Worm (Caenorhabditis elegans) whole organism, L2 larva: Measurements from ENCODE around the gene mig-6.

ENCODE experiments used
- C34F6.9 ChIP-seq: fragments of 150-350 bp; optimal IDR thresholded peaks from 2 replicates; lab custom pipeline; 2014; ENCODE audit warnings: missing biosample characterization, missing genetic modification characterization
- R02D3.7 ChIP-seq: fragments of 150-350 bp; optimal IDR thresholded peaks from 2 replicates; lab custom pipeline; 2014; ENCODE audit warnings: missing biosample characterization, missing genetic modification characterization
- Y55F3AM.14 ChIP-seq: fragments of 200-800 bp; sonication (Bioruptor generic); optimal IDR thresholded peaks from 2 replicates; lab custom pipeline; 2018; ENCODE audit warnings: mild to moderate bottlenecking, missing genetic modification characterization, missing compliant biosample characterization
- ZK546.5 ChIP-seq: sonication (generic microtip); optimal IDR thresholded peaks from 2 replicates; lab custom pipeline; 2017; ENCODE audit warnings: missing biosample characterization, missing genetic modification characterization
- alr-1 ChIP-seq: fragments of 150-350 bp; optimal IDR thresholded peaks from 2 replicates; lab custom pipeline; 2014; ENCODE audit warnings: missing biosample characterization, missing genetic modification characterization
- aly-2 ChIP-seq: fragments of 150-350 bp; optimal IDR thresholded peaks from 2 replicates; lab custom pipeline; 2014; ENCODE audit warnings: missing biosample characterization, missing genetic modification characterization
- ama-1 ChIP-seq: fragments of 150-350 bp; optimal IDR thresholded peaks from 2 replicates; lab custom pipeline; 2018; ENCODE audit warnings: inconsistent platforms
- blmp-1 ChIP-seq: sonication (generic microtip); optimal IDR thresholded peaks from 2 replicates; lab custom pipeline; 2017; ENCODE audit warnings: missing genetic modification characterization, mild to moderate bottlenecking, missing compliant biosample characterization, antibody characterized with exemption, moderate library complexity; ENCODE audit not compliant: insufficient read depth
- ceh-82 ChIP-seq: fragments of 150-350 bp; optimal IDR thresholded peaks from 2 replicates; lab custom pipeline; 2014; ENCODE audit warnings: missing biosample characterization, missing genetic modification characterization
- crh-2 ChIP-seq: sonication (generic microtip); optimal IDR thresholded peaks from 2 replicates; lab custom pipeline; 2017; ENCODE audit warnings: missing biosample characterization, missing genetic modification characterization
- elt-1 ChIP-seq: fragments of 150-350 bp; optimal IDR thresholded peaks from 2 replicates; lab custom pipeline; 2014; ENCODE audit warnings: missing biosample characterization, missing genetic modification characterization
- elt-3 ChIP-seq: sonication (generic microtip); optimal IDR thresholded peaks from 2 replicates; lab custom pipeline; 2017; ENCODE audit warnings: missing biosample characterization, missing genetic modification characterization
- fos-1 ChIP-seq: fragments of 150-350 bp; optimal IDR thresholded peaks from 2 replicates; lab custom pipeline; 2014; ENCODE audit warnings: missing biosample characterization, missing genetic modification characterization
- gmeb-1 ChIP-seq: fragments of 150-350 bp; optimal IDR thresholded peaks from 2 replicates; lab custom pipeline; 2014; ENCODE audit warnings: missing biosample characterization, missing genetic modification characterization
- lin-13 ChIP-seq: fragments of 150-350 bp; optimal IDR thresholded peaks from 2 replicates; lab custom pipeline; 2014; ENCODE audit warnings: missing biosample characterization, missing genetic modification reagents, missing genetic modification characterization
- lin-39 ChIP-seq: fragments of 150-350 bp; optimal IDR thresholded peaks from 2 replicates; lab custom pipeline; 2014; ENCODE audit warnings: missing biosample characterization, missing genetic modification reagents, missing genetic modification characterization
- lsy-2 ChIP-seq, 2 experiments: fragments of 150-350 bp in 1 of 2; sonication (generic microtip) in 1 of 2; optimal IDR thresholded peaks; 2 replicates each; lab custom pipeline; 2014 to 2017; ENCODE audit warnings: missing biosample characterization in 2 of 2, missing genetic modification characterization in 2 of 2
- mab-5 ChIP-seq: fragments of 150-350 bp; optimal IDR thresholded peaks from 2 replicates; lab custom pipeline; 2014; ENCODE audit warnings: missing biosample characterization, missing genetic modification characterization
- mdl-1 ChIP-seq, 2 experiments: fragments of 150-350 bp in 1 of 2; sonication (generic microtip) in 1 of 2; optimal IDR thresholded peaks; 2 replicates each; lab custom pipeline; 2017; ENCODE audit warnings: missing biosample characterization in 2 of 2, missing genetic modification characterization in 2 of 2
- nhr-10 ChIP-seq: sonication (generic microtip); optimal IDR thresholded peaks from 2 replicates; lab custom pipeline; 2017; ENCODE audit warnings: missing biosample characterization, missing genetic modification characterization
- nhr-11 ChIP-seq: fragments of 150-350 bp; optimal IDR thresholded peaks from 2 replicates; lab custom pipeline; 2014; ENCODE audit warnings: missing biosample characterization, missing genetic modification characterization
- nhr-12 ChIP-seq: fragments of 150-350 bp; optimal IDR thresholded peaks from 2 replicates; lab custom pipeline; 2014; ENCODE audit warnings: missing biosample characterization, missing genetic modification characterization
- nhr-129 ChIP-seq: fragments of 150-350 bp; optimal IDR thresholded peaks from 2 replicates; lab custom pipeline; 2014; ENCODE audit warnings: missing biosample characterization, missing genetic modification characterization
- nhr-21 ChIP-seq: fragments of 150-350 bp; optimal IDR thresholded peaks from 2 replicates; lab custom pipeline; 2014; ENCODE audit warnings: missing biosample characterization, missing genetic modification characterization
- nhr-237 ChIP-seq: fragments of 150-350 bp; optimal IDR thresholded peaks from 2 replicates; lab custom pipeline; 2014; ENCODE audit warnings: missing biosample characterization, missing genetic modification characterization
- nhr-25 ChIP-seq: fragments of 150-350 bp; sonication (generic microtip); optimal IDR thresholded peaks from 3 replicates; lab custom pipeline; 2014; ENCODE audit warnings: missing biosample characterization, missing genetic modification characterization
- nhr-77 ChIP-seq: fragments of 150-350 bp; optimal IDR thresholded peaks from 2 replicates; lab custom pipeline; 2014; ENCODE audit warnings: missing biosample characterization, missing genetic modification characterization
- sem-4 ChIP-seq: fragments of 150-350 bp; optimal IDR thresholded peaks from 2 replicates; lab custom pipeline; 2014; ENCODE audit warnings: missing biosample characterization, missing genetic modification reagents, missing genetic modification characterization
- sma-3 ChIP-seq: sonication (generic microtip); optimal IDR thresholded peaks from 2 replicates; lab custom pipeline; 2016; ENCODE audit warnings: missing genetic modification reagents, missing genetic modification characterization, missing compliant biosample characterization
- snpc-4 ChIP-seq: fragments of 150-350 bp; optimal IDR thresholded peaks from 2 replicates; lab custom pipeline; 2014; ENCODE audit warnings: missing biosample characterization, missing genetic modification characterization
- unc-55 ChIP-seq: fragments of 150-350 bp; sonication (generic microtip); optimal IDR thresholded peaks from 3 replicates; lab custom pipeline; 2014; ENCODE audit warnings: missing biosample characterization, missing genetic modification reagents, missing genetic modification characterization
- unc-62 ChIP-seq: fragments of 150-350 bp; optimal IDR thresholded peaks from 2 replicates; lab custom pipeline; 2014; ENCODE audit warnings: missing biosample characterization, missing genetic modification reagents, missing genetic modification characterization
- zag-1 ChIP-seq: fragments of 150-350 bp; optimal IDR thresholded peaks from 2 replicates; lab custom pipeline; 2014; ENCODE audit warnings: missing biosample characterization, missing genetic modification characterization
- ztf-1 ChIP-seq: fragments of 200-800 bp; sonication (Bioruptor generic); conservative IDR thresholded peaks from 2 replicates; pipeline ENCODE4 v1.3.6; 2022; ENCODE audit warnings: missing genetic modification characterization, missing compliant biosample characterization
- ztf-11 ChIP-seq: sonication (generic microtip); optimal IDR thresholded peaks from 2 replicates; lab custom pipeline; 2017; ENCODE audit warnings: missing biosample characterization, missing genetic modification characterization
- ztf-4 ChIP-seq: fragments of 150-350 bp; optimal IDR thresholded peaks from 2 replicates; lab custom pipeline; 2014; ENCODE audit warnings: missing biosample characterization, missing genetic modification characterization

Gene mig-6

ce11 chrV:7875456-7875855 lies 48.4 kb downstream of the mig-6 start, which contains the start of gene F40A3.4:
Gene F40A3.4, plus strand, starts transcription at chrV:7875756.
- no peak for TF ChIP-seq nhr-21
- no peak for TF ChIP-seq ztf-1 (GFP tag; lab: Robert Waterston, UW)
- TF ChIP-seq nhr-25 (tag; lab: Kevin White, UChicago), result no peak
- no peak for TF ChIP-seq R02D3.7 (tag; lab: Kevin White, UChicago)
- TF ChIP-seq ceh-82, result no peak
- no peak for TF ChIP-seq Y55F3AM.14 (GFP tag; lab: Kevin White, UChicago)
- no peak for TF ChIP-seq blmp-1
- TF ChIP-seq nhr-10, result no peak
- TF ChIP-seq nhr-77 (tag; lab: Kevin White, UChicago), result no peak
- no peak for TF ChIP-seq fos-1 (tag; lab: Kevin White, UChicago)
- TF ChIP-seq ztf-11, result no peak
- TF ChIP-seq sem-4 (tag; lab: Kevin White, UChicago), result no peak

- no peak for TF ChIP-seq Y55F3AM.14 (GFP tag; lab: Kevin White, UChicago)
- TF ChIP-seq nhr-21, result no peak
- no peak for TF ChIP-seq snpc-4 (tag; lab: Kevin White, UChicago)
- TF ChIP-seq nhr-129, result peak; percentile 1
- TF ChIP-seq ztf-4, result no peak
- TF ChIP-seq mdl-1 (tag; optimal IDR thresholded peaks at IDR 0.05; lab: Kevin White, UChicago), result no peak
- no peak for TF ChIP-seq lin-13
- TF ChIP-seq unc-55, result peak; percentile 2
- no peak for TF ChIP-seq ama-1 (lab: Kevin White, UChicago)
- TF ChIP-seq lin-39 (tag; lab: Kevin White, UChicago), result no peak
- no peak for TF ChIP-seq crh-2 (tag; lab: Kevin White, UChicago)
- TF ChIP-seq lsy-2 (tag; optimal IDR thresholded peaks at IDR 0.05; lab: Kevin White, UChicago), result peak in 1 of 2 experiments; percentile 12
- TF ChIP-seq nhr-10, result no peak
- TF ChIP-seq elt-3, result no peak
These were observed 50.0 kb downstream of the mig-6 start, which contains the start of gene F40A3.3 for ce11 chrV:7876881-7877475. Gene F40A3.3, plus strand, starts transcription at chrV:7877444.

- TF ChIP-seq nhr-129, result peak; percentile 3
- TF ChIP-seq ZK546.5 (tag; lab: Kevin White, UChicago), result no peak
- TF ChIP-seq nhr-237 (tag; lab: Kevin White, UChicago), result no peak
- no peak for TF ChIP-seq aly-2 (tag; lab: Kevin White, UChicago)
- no peak for TF ChIP-seq sma-3 (GFP tag; lab: Kevin White, UChicago)
- no peak for TF ChIP-seq R02D3.7 (tag; lab: Kevin White, UChicago)
- no peak for TF ChIP-seq snpc-4 (tag; lab: Kevin White, UChicago)
- peak; percentile 16 for TF ChIP-seq gmeb-1 (tag; lab: Kevin White, UChicago)
These were observed 51.5 kb downstream of the mig-6 start, which contains the start of gene F40A3.2 for ce11 chrV:7878411-7878964. Gene F40A3.2, plus strand, starts transcription at chrV:7878914.

- TF ChIP-seq sem-4 (tag; lab: Kevin White, UChicago) (peak; percentile 3), nhr-129 (peak; percentile 19), C34F6.9 (peak; percentile 21), crh-2 (tag; lab: Kevin White, UChicago) (no peak), lin-39 (tag; lab: Kevin White, UChicago) (no peak)
These were observed 57.4 kb downstream of the mig-6 start for ce11 chrV:7884441-7884840.

ce11 chrV:7888036-7888435 lies 61.0 kb downstream of the mig-6 start:
- TF ChIP-seq fos-1 (tag; lab: Kevin White, UChicago), result peak; percentile 50
- no peak for TF ChIP-seq snpc-4 (tag; lab: Kevin White, UChicago)

ce11 chrV:7891230-7891629 lies 64.2 kb downstream of the mig-6 start, which contains the start of gene F40A3.1:
Gene F40A3.1, plus strand, starts transcription at chrV:7891530.
- TF ChIP-seq R02D3.7 (tag; lab: Kevin White, UChicago) (no peak), unc-62 (GFP tag; lab: Kevin White, UChicago) (no peak), alr-1 (tag; lab: Kevin White, UChicago) (no peak), nhr-11 (no peak), Y55F3AM.14 (GFP tag; lab: Kevin White, UChicago) (no peak), ztf-4 (no peak), fos-1 (tag; lab: Kevin White, UChicago) (no peak), nhr-12 (tag; lab: Kevin White, UChicago) (no peak), nhr-25 (tag; lab: Kevin White, UChicago) (no peak), zag-1 (no peak), elt-1 (tag; lab: Kevin White, UChicago) (no peak), mab-5 (no peak), gmeb-1 (tag; lab: Kevin White, UChicago) (no peak)
